Worm (Caenorhabditis elegans): ENCODE data around the gene T23F6.2.

DNA sequence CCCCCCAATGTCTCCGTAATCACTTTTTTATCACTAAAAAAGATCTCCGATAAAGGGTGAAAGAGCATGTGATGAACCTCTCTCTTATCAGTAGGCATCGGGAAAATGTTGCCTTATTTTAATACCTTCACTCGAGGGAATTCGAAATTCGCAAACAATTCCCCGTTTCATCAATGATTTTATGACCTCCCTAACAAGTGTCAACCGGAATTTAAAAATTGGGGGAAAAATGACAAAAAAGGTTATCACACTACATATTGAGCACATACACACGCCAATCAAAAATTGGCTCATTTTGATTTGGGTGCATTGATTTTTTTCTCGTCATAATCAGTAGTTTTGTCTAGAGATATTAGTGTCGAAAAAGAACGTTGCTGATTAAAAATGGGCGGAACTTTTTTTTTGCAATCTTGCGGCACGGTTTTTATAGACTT is 31.4 kb upstream of the T23F6.2 start:
- TF ChIP-seq him-1 (tag; optimal IDR thresholded peaks at IDR 0.05), result no peak
- no peak for TF ChIP-seq W03F9.2 (tag; optimal IDR thresholded peaks at IDR 0.05)
- no peak for TF ChIP-seq dao-5 (tag; optimal IDR thresholded peaks at IDR 0.05)
